Fruit fly (Drosophila melanogaster): ENCODE data around the gene CG8500.

The CG8500 gene

DNA sequence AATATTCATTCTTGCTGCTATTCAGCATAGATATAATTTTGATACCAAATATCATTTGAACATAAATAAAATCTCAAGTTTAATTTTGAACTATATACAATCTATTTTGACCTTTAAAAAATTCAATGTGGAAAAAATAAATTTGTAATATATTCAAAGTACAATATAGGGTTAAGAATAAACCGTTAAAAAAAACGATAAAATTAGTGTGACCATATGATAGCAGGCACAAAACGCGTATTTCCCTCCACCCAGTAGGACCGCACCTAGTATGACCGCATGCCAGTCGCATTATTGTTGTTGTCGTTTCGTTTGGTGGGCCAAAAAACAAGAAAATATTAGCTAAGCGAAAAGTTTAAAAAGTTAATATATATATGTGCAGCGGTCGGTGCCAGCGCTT is 8.6 kb downstream of the CG8500 start, which contains the start of gene CG8516 (continued):
- no peak for TF ChIP-seq CG6654 (GFP tag; optimal IDR thresholded peaks at IDR 0.05)
- TF ChIP-seq CG32532 (GFP tag; IDR thresholded peaks at IDR 0.05), result peak; percentile 34; the same call in 1 of the 2 replicates
- TF ChIP-seq eyg (GFP tag; optimal IDR thresholded peaks at IDR 0.05), result no peak
- TF ChIP-seq vnd (GFP tag; IDR thresholded peaks at IDR 0.05; ENCODE audit: partially characterized antibody), result no peak
- no peak for TF ChIP-seq Mad (GFP tag; optimal IDR thresholded peaks at IDR 0.05)
- TF ChIP-seq Abd-B (GFP tag; optimal IDR thresholded peaks at IDR 0.05), result no peak
- no peak for TF ChIP-seq psq (GFP tag; optimal IDR thresholded peaks at IDR 0.05)
- TF ChIP-seq Doc3 (GFP tag; IDR thresholded peaks at IDR 0.05; ENCODE audit: partially characterized antibody), result no peak
- TF ChIP-seq Doc2 (GFP tag; IDR thresholded peaks at IDR 0.05), result no peak
- TF ChIP-seq CG6683 (GFP tag; optimal IDR thresholded peaks at IDR 0.05), result no peak
- peak; percentile 32; the same call in 1 of the 2 replicates for TF ChIP-seq vvl (GFP tag; IDR thresholded peaks at IDR 0.05)
- TF ChIP-seq CG10147 (GFP tag; optimal IDR thresholded peaks at IDR 0.05), result peak; percentile 20
- TF ChIP-seq lbe (GFP tag; optimal IDR thresholded peaks at IDR 0.05), result no peak
- no peak for TF ChIP-seq H2.0 (GFP tag; IDR thresholded peaks at IDR 0.05)
- TF ChIP-seq Mes4 (GFP tag; optimal IDR thresholded peaks at IDR 0.05), result no peak
- no peak for TF ChIP-seq D (optimal IDR thresholded peaks at IDR 0.05)
- no peak for TF ChIP-seq D (GFP tag; optimal IDR thresholded peaks at IDR 0.05)
- no peak for TF ChIP-seq Eip74EF (GFP tag; optimal IDR thresholded peaks at IDR 0.05)
- TF ChIP-seq emc (GFP tag; optimal IDR thresholded peaks at IDR 0.05), result no peak
- TF ChIP-seq CG10366 (GFP tag; IDR thresholded peaks at IDR 0.05), result no peak
- TF ChIP-seq bowl (GFP tag; IDR thresholded peaks at IDR 0.05), result 0 out of 2 replicates have a peak, but pooled peaks have one; percentile 39
- TF ChIP-seq bigmax (GFP tag; optimal IDR thresholded peaks at IDR 0.05), result peak; percentile 38
- no peak for TF ChIP-seq rib (GFP tag; IDR thresholded peaks at IDR 0.05)
- TF ChIP-seq zen (tag; optimal IDR thresholded peaks at IDR 0.05), result peak; percentile 14
- peak; percentile 67 for TF ChIP-seq Aef1 (GFP tag; IDR thresholded peaks at IDR 0.05)
- no peak for TF ChIP-seq shn (GFP tag; optimal IDR thresholded peaks at IDR 0.05)
- TF ChIP-seq CG9932 (GFP tag; IDR thresholded peaks at IDR 0.05), result peak; percentile 37; the same call in 1 of the 2 replicates
- TF ChIP-seq CG6854 (GFP tag; optimal IDR thresholded peaks at IDR 0.05), result no peak
- no peak for TF ChIP-seq CG15601 (tag; optimal IDR thresholded peaks at IDR 0.05)
- TF ChIP-seq tna (GFP tag; IDR thresholded peaks at IDR 0.05; ENCODE audit: partially characterized antibody), result no peak
- TF ChIP-seq inv (GFP tag; IDR thresholded peaks at IDR 0.05; ENCODE audit: partially characterized antibody), result no peak
- no peak for TF ChIP-seq CG1024 (GFP tag; IDR thresholded peaks at IDR 0.05)
- no peak for TF ChIP-seq CG31441 (GFP tag; IDR thresholded peaks at IDR 0.05)
- TF ChIP-seq ci (GFP tag; IDR thresholded peaks at IDR 0.05), result no peak
- peak; percentile 18 for TF ChIP-seq grau (tag; optimal IDR thresholded peaks at IDR 0.05)
- peak; percentile 32 for TF ChIP-seq sug (tag; optimal IDR thresholded peaks at IDR 0.05)
- TF ChIP-seq sim (GFP tag; IDR thresholded peaks at IDR 0.05), result no peak
- no peak for TF ChIP-seq bab2 (GFP tag; optimal IDR thresholded peaks at IDR 0.05)
- no peak for TF ChIP-seq prd (optimal IDR thresholded peaks at IDR 0.05)
- TF ChIP-seq prd (GFP tag; IDR thresholded peaks at IDR 0.05), result no peak
- TF ChIP-seq CG3281 (GFP tag; optimal IDR thresholded peaks at IDR 0.05), result no peak
- no peak for TF ChIP-seq Lpt (GFP tag; optimal IDR thresholded peaks at IDR 0.05)
- no peak for TF ChIP-seq lov (optimal IDR thresholded peaks at IDR 0.05)
- no peak for TF ChIP-seq lov (GFP tag; IDR thresholded peaks at IDR 0.05)
- no peak for TF ChIP-seq CG11085 (GFP tag; IDR thresholded peaks at IDR 0.05)
- TF ChIP-seq CG34224 (GFP tag; IDR thresholded peaks at IDR 0.05; ENCODE audit: partially characterized antibody), result no peak
- TF ChIP-seq sens (GFP tag), result peak; percentile 68

Measured in whole organism, embryonic.